Worm (Caenorhabditis elegans) whole organism, L3 larva: Measurements from ENCODE around the gene Y71H2AM.12.

Source experiments
- R02D3.7 ChIP-seq: fragments of 150-350 bp; optimal IDR thresholded peaks from 2 replicates; lab custom pipeline; 2014; ENCODE audit warnings: missing biosample characterization, missing genetic modification characterization
- ZK546.5 ChIP-seq: sonication (generic microtip); optimal IDR thresholded peaks from 2 replicates; lab custom pipeline; 2017; ENCODE audit warnings: missing biosample characterization, missing genetic modification characterization
- aly-2 ChIP-seq: fragments of 150-350 bp; optimal IDR thresholded peaks from 2 replicates; lab custom pipeline; 2014; ENCODE audit warnings: missing biosample characterization, missing genetic modification characterization
- ama-1 ChIP-seq: fragments of 150-350 bp; optimal IDR thresholded peaks from 2 replicates; lab custom pipeline; 2018
- ceh-16 ChIP-seq: sonication (generic microtip); optimal IDR thresholded peaks from 2 replicates; lab custom pipeline; 2017; ENCODE audit warnings: missing biosample characterization, missing genetic modification characterization
- ceh-28 ChIP-seq: fragments of 150-350 bp; optimal IDR thresholded peaks from 2 replicates; lab custom pipeline; 2014; ENCODE audit warnings: missing biosample characterization, missing genetic modification reagents, missing genetic modification characterization
- ceh-82 ChIP-seq: fragments of 150-350 bp; optimal IDR thresholded peaks from 2 replicates; lab custom pipeline; 2014; ENCODE audit warnings: missing biosample characterization, missing genetic modification characterization
- ceh-9 ChIP-seq: sonication (generic microtip); optimal IDR thresholded peaks from 2 replicates; lab custom pipeline; 2018; ENCODE audit warnings: missing biosample characterization, missing genetic modification characterization
- daf-12 ChIP-seq: fragments of 150-350 bp; optimal IDR thresholded peaks from 2 replicates; lab custom pipeline; 2014; ENCODE audit warnings: missing biosample characterization, missing genetic modification reagents, missing genetic modification characterization
- egl-27 ChIP-seq: sonication (generic microtip); optimal IDR thresholded peaks from 4 replicates; lab custom pipeline; 2017; ENCODE audit warnings: missing biosample characterization, missing genetic modification reagents, missing genetic modification characterization
- egl-5 ChIP-seq: fragments of 150-350 bp; optimal IDR thresholded peaks from 2 replicates; lab custom pipeline; 2017; ENCODE audit warnings: missing biosample characterization, missing genetic modification reagents, missing genetic modification characterization, inconsistent platforms
- elt-1 ChIP-seq: fragments of 150-350 bp; optimal IDR thresholded peaks from 2 replicates; lab custom pipeline; 2014; ENCODE audit warnings: missing biosample characterization, missing genetic modification characterization
- elt-2 ChIP-seq: sonication (generic microtip); optimal IDR thresholded peaks from 2 replicates; lab custom pipeline; 2016; ENCODE audit warnings: missing genetic modification reagents, mild to moderate bottlenecking, missing genetic modification characterization, missing compliant biosample characterization
- elt-3 ChIP-seq, 3 experiments: fragments of 150-350 bp in 1 of 3; sonication (generic microtip) in 2 of 3; optimal IDR thresholded peaks; 2 replicates in 2 of 3; 4 replicates in 1 of 3; lab custom pipeline; 2014 to 2017; ENCODE audit warnings: missing biosample characterization in 3 of 3, missing genetic modification characterization in 3 of 3
- eor-1 ChIP-seq, 2 experiments: fragments of 150-350 bp; optimal IDR thresholded peaks; 2 replicates each; lab custom pipeline; 2014 to 2018; ENCODE audit warnings: missing biosample characterization in 2 of 2, missing genetic modification characterization in 2 of 2
- fkh-10 ChIP-seq: sonication (generic microtip); optimal IDR thresholded peaks from 2 replicates; lab custom pipeline; 2017; ENCODE audit warnings: missing biosample characterization, missing genetic modification reagents, missing genetic modification characterization
- fkh-2 ChIP-seq: fragments of 150-350 bp; optimal IDR thresholded peaks from 2 replicates; lab custom pipeline; 2014; ENCODE audit warnings: missing biosample characterization, missing genetic modification reagents, missing genetic modification characterization
- fos-1 ChIP-seq: fragments of 150-350 bp; optimal IDR thresholded peaks from 2 replicates; lab custom pipeline; 2014; ENCODE audit warnings: missing biosample characterization, missing genetic modification characterization
- hmg-11 ChIP-seq: sonication (generic microtip); optimal IDR thresholded peaks from 2 replicates; lab custom pipeline; 2016; ENCODE audit warnings: missing genetic modification characterization, missing compliant biosample characterization
- jun-1 ChIP-seq: fragments of 150-350 bp; optimal IDR thresholded peaks from 2 replicates; lab custom pipeline; 2014; ENCODE audit warnings: missing biosample characterization, missing genetic modification reagents, missing genetic modification characterization
- lin-15B ChIP-seq: fragments of 150-350 bp; optimal IDR thresholded peaks from 2 replicates; lab custom pipeline; 2014; ENCODE audit warnings: missing biosample characterization, missing genetic modification characterization
- lin-39 ChIP-seq: fragments of 150-350 bp; optimal IDR thresholded peaks from 2 replicates; lab custom pipeline; 2018; ENCODE audit warnings: missing biosample characterization, missing genetic modification reagents, missing genetic modification characterization
- lsy-12 ChIP-seq: sonication (generic microtip); optimal IDR thresholded peaks from 2 replicates; lab custom pipeline; 2016; ENCODE audit warnings: mild to moderate bottlenecking, missing genetic modification characterization, missing compliant biosample characterization
- mdl-1 ChIP-seq: fragments of 150-350 bp; optimal IDR thresholded peaks from 2 replicates; lab custom pipeline; 2014; ENCODE audit warnings: missing biosample characterization, missing genetic modification characterization
- mml-1 ChIP-seq: fragments of 150-350 bp; sonication (generic microtip); optimal IDR thresholded peaks from 3 replicates; lab custom pipeline; 2014; ENCODE audit warnings: missing biosample characterization, missing genetic modification characterization
- nhr-11 ChIP-seq: fragments of 150-350 bp; optimal IDR thresholded peaks from 2 replicates; lab custom pipeline; 2014; ENCODE audit warnings: missing biosample characterization, missing genetic modification characterization
- nhr-12 ChIP-seq: fragments of 150-350 bp; optimal IDR thresholded peaks from 2 replicates; lab custom pipeline; 2014; ENCODE audit warnings: missing biosample characterization, missing genetic modification characterization
- nhr-23 ChIP-seq: fragments of 150-350 bp; optimal IDR thresholded peaks from 2 replicates; lab custom pipeline; 2014; ENCODE audit warnings: missing biosample characterization, missing genetic modification reagents, missing genetic modification characterization
- nhr-237 ChIP-seq: fragments of 150-350 bp; optimal IDR thresholded peaks from 2 replicates; lab custom pipeline; 2014; ENCODE audit warnings: missing biosample characterization, missing genetic modification characterization
- nhr-25 ChIP-seq: sonication (generic microtip); optimal IDR thresholded peaks from 2 replicates; lab custom pipeline; 2017; ENCODE audit warnings: missing biosample characterization, missing genetic modification characterization
- nhr-28 ChIP-seq: fragments of 150-350 bp; optimal IDR thresholded peaks from 2 replicates; lab custom pipeline; 2014; ENCODE audit warnings: missing biosample characterization, missing genetic modification characterization
- nhr-43 ChIP-seq: sonication (generic microtip); optimal IDR thresholded peaks from 2 replicates; lab custom pipeline; 2016; ENCODE audit warnings: mild to moderate bottlenecking, missing genetic modification characterization, missing compliant biosample characterization; ENCODE audit not compliant: poor library complexity, severe bottlenecking
- nhr-67 ChIP-seq: fragments of 150-350 bp; optimal IDR thresholded peaks from 2 replicates; lab custom pipeline; 2014; ENCODE audit warnings: missing biosample characterization, missing genetic modification characterization
- nhr-76 ChIP-seq: fragments of 150-350 bp; sonication (generic microtip); optimal IDR thresholded peaks from 5 replicates; lab custom pipeline; 2014; ENCODE audit warnings: missing biosample characterization, missing genetic modification characterization
- nhr-77 ChIP-seq: fragments of 150-350 bp; optimal IDR thresholded peaks from 2 replicates; lab custom pipeline; 2014; ENCODE audit warnings: missing biosample characterization, missing genetic modification characterization
- pha-4 ChIP-seq: fragments of 150-350 bp; optimal IDR thresholded peaks from 2 replicates; lab custom pipeline; 2014; ENCODE audit warnings: missing biosample characterization, missing genetic modification reagents, missing genetic modification characterization
- pqm-1 ChIP-seq: fragments of 150-350 bp; optimal IDR thresholded peaks from 2 replicates; lab custom pipeline; 2017; ENCODE audit warnings: missing biosample characterization, missing genetic modification characterization, inconsistent platforms
- sea-2 ChIP-seq: fragments of 150-350 bp; sonication (generic microtip); optimal IDR thresholded peaks from 4 replicates; lab custom pipeline; 2014; ENCODE audit warnings: missing biosample characterization, missing genetic modification reagents, missing genetic modification characterization
- skn-1 ChIP-seq: fragments of 150-350 bp; optimal IDR thresholded peaks from 2 replicates; lab custom pipeline; 2014; ENCODE audit warnings: missing biosample characterization, missing genetic modification characterization
- snpc-4 ChIP-seq: fragments of 150-350 bp; optimal IDR thresholded peaks from 2 replicates; lab custom pipeline; 2014; ENCODE audit warnings: missing biosample characterization, missing genetic modification characterization
- tbx-2 ChIP-seq: sonication (generic microtip); optimal IDR thresholded peaks from 2 replicates; lab custom pipeline; 2016; ENCODE audit warnings: mild to moderate bottlenecking, missing genetic modification characterization, missing compliant biosample characterization
- unc-39 ChIP-seq: sonication (generic microtip); optimal IDR thresholded peaks from 4 replicates; lab custom pipeline; 2017; ENCODE audit warnings: missing biosample characterization, missing genetic modification characterization
- unc-62 ChIP-seq: fragments of 150-350 bp; sonication (generic microtip); optimal IDR thresholded peaks from 4 replicates; lab custom pipeline; 2014; ENCODE audit warnings: missing biosample characterization, missing genetic modification reagents, missing genetic modification characterization
- zag-1 ChIP-seq: fragments of 150-350 bp; optimal IDR thresholded peaks from 2 replicates; lab custom pipeline; 2014; ENCODE audit warnings: missing biosample characterization, missing genetic modification characterization
- ztf-11 ChIP-seq: fragments of 150-350 bp; optimal IDR thresholded peaks from 2 replicates; lab custom pipeline; 2014; ENCODE audit warnings: missing biosample characterization, missing genetic modification characterization
- ztf-4 ChIP-seq: fragments of 150-350 bp; optimal IDR thresholded peaks from 2 replicates; lab custom pipeline; 2014; ENCODE audit warnings: missing biosample characterization, missing genetic modification characterization

The Y71H2AM.12 gene

ce11 chrIII:2778655-2779054 lies 44.8 kb upstream of the Y71H2AM.12 start, which contains the start of gene laf-1:
Gene laf-1, minus strand, starts transcription at chrIII:2779053.
- TF ChIP-seq ztf-4 (tag; lab: Kevin White, UChicago) (no peak), nhr-77 (no peak), ceh-9 (tag; lab: Kevin White, UChicago) (no peak), pqm-1 (no peak), ama-1 (lab: Kevin White, UChicago) (no peak), ztf-11 (no peak), nhr-25 (tag; lab: Kevin White, UChicago) (no peak), skn-1 (tag; lab: Kevin White, UChicago) (no peak)

ce11 chrIII:2770752-2771151 lies 36.9 kb upstream of the Y71H2AM.12 start:
- TF ChIP-seq sea-2 (GFP tag; lab: Kevin White, UChicago) (no peak), nhr-237 (no peak), ztf-11 (no peak), nhr-77 (no peak), ama-1 (lab: Kevin White, UChicago) (no peak)
- TF ChIP-seq, all 47 proteins: peak for 0

- TF ChIP-seq elt-2 (tag; lab: Kevin White, UChicago) (no peak), pha-4 (tag; lab: Kevin White, UChicago) (no peak), ceh-9 (tag; lab: Kevin White, UChicago) (no peak), ceh-16 (tag; lab: Kevin White, UChicago) (no peak), nhr-76 (tag; lab: Kevin White, UChicago) (no peak), ztf-11 (no peak), pqm-1 (no peak), egl-5 (tag; lab: Kevin White, UChicago) (no peak), ama-1 (lab: Kevin White, UChicago) (no peak)
These were observed 35.2 kb upstream of the Y71H2AM.12 start for ce11 chrIII:2769078-2769477.

ce11 chrIII:2768635-2769034 lies 34.7 kb upstream of the Y71H2AM.12 start, which contains the start of gene swsn-3:
Gene swsn-3, minus strand, starts transcription at chrIII:2768679.
- TF ChIP-seq ztf-11 = no peak
- no peak for TF ChIP-seq unc-39 (tag; lab: Kevin White, UChicago)
- TF ChIP-seq nhr-12 (tag; lab: Kevin White, UChicago) = no peak
- TF ChIP-seq zag-1 (tag; lab: Kevin White, UChicago) = peak; percentile 4
- TF ChIP-seq ceh-28 = peak; percentile 88
- no peak for TF ChIP-seq nhr-11 (tag; lab: Kevin White, UChicago)
- TF ChIP-seq fkh-10 (GFP tag; lab: Kevin White, UChicago) = peak; percentile 43
- peak; percentile 1 for TF ChIP-seq elt-1 (tag; lab: Kevin White, UChicago)
- peak; percentile 69 for TF ChIP-seq nhr-67 (tag; lab: Kevin White, UChicago)
- peak; percentile 79 for TF ChIP-seq ceh-82 (tag; lab: Kevin White, UChicago)
- TF ChIP-seq ZK546.5 = no peak
- no peak for TF ChIP-seq ztf-4 (tag; lab: Kevin White, UChicago)
- TF ChIP-seq snpc-4 (tag; lab: Kevin White, UChicago) = peak; percentile 79
- peak; percentile 75 for TF ChIP-seq nhr-25 (tag; lab: Kevin White, UChicago)
- no peak for TF ChIP-seq mml-1 (tag; lab: Kevin White, UChicago)
- TF ChIP-seq ceh-16 (tag; lab: Kevin White, UChicago) = no peak
- no peak for TF ChIP-seq nhr-77
- peak; percentile 60 for TF ChIP-seq tbx-2
- no peak for TF ChIP-seq unc-62
- peak; percentile 91 for TF ChIP-seq nhr-23
- peak; percentile 8 for TF ChIP-seq pqm-1
- TF ChIP-seq aly-2 (tag; lab: Kevin White, UChicago) = no peak
- TF ChIP-seq elt-3 (tag; optimal IDR thresholded peaks at IDR 0.05; lab: Kevin White, UChicago) = no peak
- TF ChIP-seq pha-4 (tag; lab: Kevin White, UChicago) = peak; percentile 94
- TF ChIP-seq nhr-43 (tag; lab: Kevin White, UChicago) = peak; percentile 82
- peak; percentile 96 for TF ChIP-seq lin-15B (tag; lab: Kevin White, UChicago)
- peak; percentile 64 for TF ChIP-seq skn-1 (tag; lab: Kevin White, UChicago)
- peak; percentile 11 for TF ChIP-seq egl-27
- TF ChIP-seq egl-5 (tag; lab: Kevin White, UChicago) = peak; percentile 81
- TF ChIP-seq fkh-2 (tag; lab: Kevin White, UChicago) = no peak
- TF ChIP-seq hmg-11 = peak; percentile 94
- no peak for TF ChIP-seq daf-12 (tag; lab: Kevin White, UChicago)
- TF ChIP-seq jun-1 = peak; percentile 67
- TF ChIP-seq lsy-12 (tag; lab: Kevin White, UChicago) = peak; percentile 74
- no peak for TF ChIP-seq nhr-28 (tag; lab: Kevin White, UChicago)
- peak; percentile 68 for TF ChIP-seq lin-39
- TF ChIP-seq eor-1 (tag; optimal IDR thresholded peaks at IDR 0.05; lab: Kevin White, UChicago) = no peak
- peak; percentile 41 for TF ChIP-seq mdl-1 (tag; lab: Kevin White, UChicago)
- TF ChIP-seq ama-1 (lab: Kevin White, UChicago) = no peak
- TF ChIP-seq elt-2 (tag; lab: Kevin White, UChicago) = peak; percentile 56
- no peak for TF ChIP-seq ceh-9 (tag; lab: Kevin White, UChicago)
- TF ChIP-seq fos-1 (tag; lab: Kevin White, UChicago) = no peak
- no peak for TF ChIP-seq nhr-237
- TF ChIP-seq sea-2 (GFP tag; lab: Kevin White, UChicago) = no peak
- peak; percentile 79 for TF ChIP-seq R02D3.7 (tag; lab: Kevin White, UChicago)
